Fruit fly (Drosophila melanogaster) whole organism, embryonic: Measurements from ENCODE around the gene CstF64.

Experiments used
- CG10267 ChIP-seq: fragments of 200-800 bp; sonication (Bioruptor generic); optimal IDR thresholded peaks from 2 replicates; lab custom pipeline; 2018; ENCODE audit warnings: missing biosample characterization, mild to moderate bottlenecking, missing genetic modification characterization, moderate library complexity
- CG11456 ChIP-seq: fragments of 200-800 bp; sonication (Bioruptor generic); IDR thresholded peaks from 3 replicates; pipeline ENCODE4 v1.3.6; 2022; ENCODE audit warnings: missing biosample characterization, missing genetic modification characterization
- CG13296 ChIP-seq: fragments of 200-800 bp; sonication (Bioruptor generic); optimal IDR thresholded peaks from 3 replicates; lab custom pipeline; 2018; ENCODE audit warnings: missing biosample characterization, mild to moderate bottlenecking, missing genetic modification characterization
- CG1529 ChIP-seq: fragments of 200-800 bp; sonication (Bioruptor generic); optimal IDR thresholded peaks from 3 replicates; lab custom pipeline; 2018; ENCODE audit warnings: missing biosample characterization, missing genetic modification characterization
- CG17186 ChIP-seq: fragments of 200-800 bp; sonication (Bioruptor generic); optimal IDR thresholded peaks from 3 replicates; lab custom pipeline; 2017; ENCODE audit warnings: missing biosample characterization, missing genetic modification reagents, missing genetic modification characterization
- CG17361 ChIP-seq: fragments of 200-800 bp; sonication (Bioruptor generic); IDR thresholded peaks from 3 replicates; pipeline ENCODE4 v1.3.6; 2022; ENCODE audit warnings: missing biosample characterization, missing genetic modification characterization
- CG18476 ChIP-seq: fragments of 200-800 bp; sonication (Bioruptor generic); optimal IDR thresholded peaks from 2 replicates; lab custom pipeline; 2016; ENCODE audit warnings: missing biosample characterization, mild to moderate bottlenecking, missing genetic modification characterization
- CG2202 ChIP-seq: fragments of 200-800 bp; sonication (Bioruptor generic); optimal IDR thresholded peaks from 2 replicates; lab custom pipeline; 2018; ENCODE audit warnings: missing biosample characterization, mild to moderate bottlenecking, missing genetic modification characterization
- CG31388 ChIP-seq: fragments of 200-800 bp; sonication (Bioruptor generic); optimal IDR thresholded peaks from 2 replicates; lab custom pipeline; 2016; ENCODE audit warnings: missing biosample characterization, missing genetic modification characterization
- CG33557 ChIP-seq: fragments of 200-800 bp; sonication (Bioruptor generic); optimal IDR thresholded peaks from 2 replicates; lab custom pipeline; 2019; ENCODE audit warnings: missing biosample characterization, mild to moderate bottlenecking, missing genetic modification characterization, moderate library complexity
- CG3847 ChIP-seq: fragments of 200-800 bp; sonication (Bioruptor generic); IDR thresholded peaks from 2 replicates; pipeline ENCODE4 v1.3.6; 2022; ENCODE audit warnings: missing biosample characterization, missing genetic modification characterization
- CG4404 ChIP-seq: fragments of 200-800 bp; sonication (Bioruptor generic); IDR thresholded peaks from 2 replicates; pipeline ENCODE4 v1.3.6; 2022; ENCODE audit warnings: missing biosample characterization, missing genetic modification characterization
- CG4424 ChIP-seq: fragments of 200-800 bp; sonication (Bioruptor generic); optimal IDR thresholded peaks from 3 replicates; lab custom pipeline; 2016; ENCODE audit warnings: missing biosample characterization, missing genetic modification characterization
- CG4707 ChIP-seq: fragments of 200-800 bp; sonication (Bioruptor generic); optimal IDR thresholded peaks from 2 replicates; lab custom pipeline; 2018; ENCODE audit warnings: missing biosample characterization, mild to moderate bottlenecking, missing genetic modification characterization, moderate library complexity
- CG7372 ChIP-seq: fragments of 200-800 bp; sonication (Bioruptor generic); IDR thresholded peaks from 2 replicates; pipeline ENCODE4 v1.3.6; 2022; ENCODE audit warnings: missing biosample characterization, missing genetic modification characterization
- CG8924 ChIP-seq: fragments of 200-800 bp; optimal IDR thresholded peaks from 3 replicates; lab custom pipeline; 2019; ENCODE audit warnings: missing biosample characterization, mild to moderate bottlenecking, missing genetic modification characterization, moderate library complexity
- CG9727 ChIP-seq: fragments of 200-800 bp; sonication (Bioruptor generic); optimal IDR thresholded peaks from 3 replicates; lab custom pipeline; 2017; ENCODE audit warnings: missing biosample characterization, mild to moderate bottlenecking, missing genetic modification characterization
- CHES-1-like ChIP-seq: fragments of 200-800 bp; sonication (Bioruptor generic); optimal IDR thresholded peaks from 2 replicates; lab custom pipeline; 2016; ENCODE audit warnings: missing biosample characterization, missing genetic modification characterization
- CrebB ChIP-seq: fragments of 200-800 bp; sonication (Bioruptor generic); optimal IDR thresholded peaks from 3 replicates; lab custom pipeline; 2018; ENCODE audit warnings: missing biosample characterization, mild to moderate bottlenecking, missing genetic modification characterization
- Deaf1 ChIP-seq: fragments of 200-800 bp; optimal IDR thresholded peaks from 3 replicates; lab custom pipeline; 2019; ENCODE audit warnings: missing biosample characterization, mild to moderate bottlenecking, missing genetic modification characterization, moderate library complexity
- Dfd ChIP-seq, 2 experiments: fragments of >200 bp; optimal IDR thresholded peaks; 2 replicates each; lab custom pipeline; 2017; ENCODE audit warnings: missing biosample characterization in 2 of 2, missing genetic modification characterization in 2 of 2
- Dp ChIP-seq: fragments of 200-800 bp; sonication (Bioruptor generic); optimal IDR thresholded peaks from 2 replicates; lab custom pipeline; 2018; ENCODE audit warnings: missing biosample characterization, mild to moderate bottlenecking, missing genetic modification characterization, moderate library complexity
- GATAe ChIP-seq: fragments of 200-800 bp; sonication (Bioruptor generic); conservative IDR thresholded peaks from 2 replicates; pipeline ENCODE4 v1.3.6; 2022; ENCODE audit warnings: missing biosample characterization, missing genetic modification characterization
- Gug ChIP-seq: fragments of 200-800 bp; sonication (Bioruptor generic); IDR thresholded peaks from 4 replicates; pipeline ENCODE4 v1.3.6; 2022; ENCODE audit warnings: missing biosample characterization, missing genetic modification characterization
- HHEX ChIP-seq: fragments of 200-800 bp; sonication (Bioruptor generic); optimal IDR thresholded peaks from 3 replicates; lab custom pipeline; 2017; ENCODE audit warnings: missing biosample characterization, mild to moderate bottlenecking, missing genetic modification characterization, missing genetic modification reagents
- Hey ChIP-seq: fragments of 200-800 bp; sonication (Bioruptor generic); optimal IDR thresholded peaks from 3 replicates; lab custom pipeline; 2018; ENCODE audit warnings: missing biosample characterization, mild to moderate bottlenecking, missing genetic modification characterization
- Hmr ChIP-seq: fragments of 200-800 bp; sonication (Bioruptor generic); optimal IDR thresholded peaks from 3 replicates; lab custom pipeline; 2017; ENCODE audit warnings: mild to moderate bottlenecking, missing biosample characterization, missing genetic modification reagents, missing genetic modification characterization
- Hmx ChIP-seq: fragments of 200-800 bp; sonication (Bioruptor generic); optimal IDR thresholded peaks from 2 replicates; lab custom pipeline; 2016; ENCODE audit warnings: missing biosample characterization, missing genetic modification characterization
- Hr51 ChIP-seq, 2 experiments: fragments of 200-800 bp; sonication (Bioruptor generic); optimal IDR thresholded peaks; 2 replicates in 1 of 2; 3 replicates in 1 of 2; lab custom pipeline; 2016 to 2018; ENCODE audit warnings: missing biosample characterization in 2 of 2, missing genetic modification characterization in 2 of 2, mild to moderate bottlenecking in 1 of 2, moderate library complexity in 1 of 2
- NfI ChIP-seq: fragments of 200-800 bp; sonication (Bioruptor generic); optimal IDR thresholded peaks from 3 replicates; lab custom pipeline; 2018; ENCODE audit warnings: missing biosample characterization, mild to moderate bottlenecking, missing genetic modification characterization, moderate library complexity
- Sox100B ChIP-seq: fragments of 200-800 bp; sonication (Bioruptor generic); optimal IDR thresholded peaks from 3 replicates; lab custom pipeline; 2018; ENCODE audit warnings: missing biosample characterization, mild to moderate bottlenecking, missing genetic modification characterization
- amos ChIP-seq: fragments of 200-800 bp; sonication (Bioruptor generic); IDR thresholded peaks from 2 replicates; pipeline ENCODE4 v1.3.6; 2022; ENCODE audit warnings: missing biosample characterization, missing genetic modification characterization; ENCODE audit not compliant: partially characterized antibody
- caup ChIP-seq: fragments of 200-800 bp; sonication (Bioruptor generic); optimal IDR thresholded peaks from 3 replicates; lab custom pipeline; 2017; ENCODE audit warnings: missing biosample characterization, mild to moderate bottlenecking, missing genetic modification characterization, moderate library complexity; ENCODE audit not compliant: severe bottlenecking
- cg ChIP-seq: fragments of 200-800 bp; sonication (Bioruptor generic); optimal IDR thresholded peaks from 3 replicates; lab custom pipeline; 2019; ENCODE audit warnings: missing biosample characterization, mild to moderate bottlenecking, missing genetic modification characterization, moderate library complexity
- corto ChIP-seq: fragments of 200-800 bp; sonication (Bioruptor generic); optimal IDR thresholded peaks from 2 replicates; lab custom pipeline; 2016; ENCODE audit warnings: missing biosample characterization, mild to moderate bottlenecking, missing genetic modification characterization, moderate library complexity
- fd3F ChIP-seq: fragments of 200-800 bp; sonication (Bioruptor generic); optimal IDR thresholded peaks from 2 replicates; lab custom pipeline; 2018; ENCODE audit warnings: missing biosample characterization, mild to moderate bottlenecking, missing genetic modification characterization, moderate library complexity
- gro ChIP-seq: fragments of 200-800 bp; sonication (Bioruptor generic); optimal IDR thresholded peaks from 2 replicates; lab custom pipeline; 2016; ENCODE audit warnings: missing biosample characterization, missing genetic modification characterization
- ind ChIP-seq: fragments of 200-800 bp; sonication (Bioruptor generic); optimal IDR thresholded peaks from 3 replicates; lab custom pipeline; 2016; ENCODE audit warnings: missing biosample characterization, missing genetic modification characterization
- odd ChIP-seq: fragments of 200-800 bp; sonication (Bioruptor generic); optimal IDR thresholded peaks from 2 replicates; lab custom pipeline; 2017; ENCODE audit warnings: missing biosample characterization, mild to moderate bottlenecking, missing genetic modification characterization
- pzg ChIP-seq: fragments of 200-800 bp; sonication (Bioruptor generic); optimal IDR thresholded peaks from 3 replicates; lab custom pipeline; 2018; ENCODE audit warnings: missing biosample characterization, mild to moderate bottlenecking, missing genetic modification characterization, moderate library complexity
- sc ChIP-seq, 3 experiments: fragments of >200 bp in 2 of 3; fragments of 200-800 bp in 1 of 3; sonication (Bioruptor generic) in 1 of 3; optimal IDR thresholded peaks; 2 replicates in 2 of 3; 3 replicates in 1 of 3; lab custom pipeline; 2017; ENCODE audit warnings: mild to moderate bottlenecking in 1 of 3, missing biosample characterization in 1 of 3, missing genetic modification characterization in 1 of 3, missing genetic modification reagents in 1 of 3
- sob ChIP-seq: fragments of 200-800 bp; sonication (Bioruptor generic); IDR thresholded peaks from 2 replicates; pipeline ENCODE4 v1.3.6; 2022; ENCODE audit warnings: missing biosample characterization, missing genetic modification characterization
- sug ChIP-seq: fragments of 200-800 bp; optimal IDR thresholded peaks from 2 replicates; lab custom pipeline; 2019; ENCODE audit warnings: missing biosample characterization, mild to moderate bottlenecking, missing genetic modification characterization, moderate library complexity
- tgo ChIP-seq: fragments of 200-800 bp; sonication (Bioruptor generic); IDR thresholded peaks from 3 replicates; pipeline ENCODE4 v1.3.6; 2022; ENCODE audit warnings: missing biosample characterization, missing genetic modification characterization
- twi ChIP-seq: fragments of 200-800 bp; optimal IDR thresholded peaks from 2 replicates; lab custom pipeline; 2019; ENCODE audit warnings: missing biosample characterization, mild to moderate bottlenecking, missing genetic modification characterization, moderate library complexity
- tx ChIP-seq: fragments of 200-800 bp; sonication (Bioruptor generic); optimal IDR thresholded peaks from 2 replicates; lab custom pipeline; 2016; ENCODE audit warnings: missing biosample characterization, missing genetic modification characterization
- vnd ChIP-seq: fragments of 200-800 bp; sonication (Bioruptor generic); IDR thresholded peaks from 3 replicates; pipeline ENCODE4 v1.3.6; 2022; ENCODE audit warnings: missing biosample characterization, missing genetic modification characterization; ENCODE audit not compliant: partially characterized antibody
- wor ChIP-seq: fragments of 200-800 bp; sonication (Bioruptor generic); IDR thresholded peaks from 2 replicates; pipeline ENCODE4 v1.3.6; 2022; ENCODE audit warnings: missing biosample characterization, missing genetic modification characterization

The CstF64 gene

dm6 chr3R:18658945-18659642 lies at the start of gene CstF64, which contains the start of gene CG31224 (continued):
- TF ChIP-seq Hmr (GFP tag; lab: Kevin White, UChicago) (peak; percentile 89), corto (GFP tag; lab: Kevin White, UChicago) (no peak), CG3847 (GFP tag; lab: Robert Waterston, UW) (peak; percentile 92), Hr51 (GFP tag; optimal IDR thresholded peaks at IDR 0.05; lab: Kevin White, UChicago) (peak in 1 of 2 experiments; percentile 89), gro (GFP tag; lab: Kevin White, UChicago) (peak; percentile 83), vnd (no peak), CrebB (tag; lab: Kevin White, UChicago) (peak; percentile 38), tx (peak; percentile 88), CG13296 (GFP tag; lab: Kevin White, UChicago) (peak; percentile 72), odd (GFP tag; lab: Kevin White, UChicago) (no peak), twi (peak; percentile 67), Hey (tag; lab: Kevin White, UChicago) (no peak), CG4707 (GFP tag; lab: Kevin White, UChicago) (no peak), Dp (peak; percentile 23), Sox100B (GFP tag; lab: Kevin White, UChicago) (no peak), pzg (GFP tag; lab: Kevin White, UChicago) (peak; percentile 82), CG4404 (GFP tag; lab: Robert Waterston, UW) (peak; percentile 74), CG9727 (peak; percentile 82), CG33557 (GFP tag; lab: Kevin White, UChicago) (peak; percentile 68), sc (optimal IDR thresholded peaks at IDR 0.05; lab: Kevin White, UChicago) (no peak), sc (GFP tag; optimal IDR thresholded peaks at IDR 0.05; lab: Kevin White, UChicago) (peak; percentile 74), CG4424 (GFP tag; lab: Kevin White, UChicago) (peak; percentile 83), sug (tag; lab: Kevin White, UChicago) (peak; percentile 83), Gug (GFP tag; lab: Robert Waterston, UW) (peak; percentile 75), HHEX (peak; percentile 85), Deaf1 (tag; lab: Kevin White, UChicago) (no peak), ind (GFP tag; lab: Kevin White, UChicago) (peak; percentile 88), GATAe (GFP tag; lab: Robert Waterston, UW) (0 out of 2 replicates have a peak, but pooled peaks have one; percentile 51), Dfd (GFP tag; optimal IDR thresholded peaks at IDR 0.05; lab: Kevin White, UChicago) (no peak), CG2202 (tag; lab: Kevin White, UChicago) (peak; percentile 67), NfI (GFP tag; lab: Kevin White, UChicago) (peak; percentile 86), CHES-1-like (GFP tag; lab: Kevin White, UChicago) (peak; percentile 92), Hmx (GFP tag; lab: Kevin White, UChicago) (peak; percentile 64), CG11456 (GFP tag; lab: Robert Waterston, UW) (peak; percentile 85), fd3F (GFP tag; lab: Kevin White, UChicago) (peak; percentile 71), CG17361 (peak; percentile 87), sob (GFP tag; lab: Robert Waterston, UW) (peak; percentile 85), CG31388 (peak; percentile 52), CG17186 (GFP tag; lab: Kevin White, UChicago) (peak; percentile 66), tgo (GFP tag; lab: Robert Waterston, UW) (peak; percentile 84), CG10267 (tag; lab: Kevin White, UChicago) (peak; percentile 97), amos (peak; percentile 35; the same call in 1 of the 2 replicates), CG1529 (GFP tag; lab: Kevin White, UChicago) (no peak), CG8924 (peak; percentile 70), wor (GFP tag; lab: Robert Waterston, UW) (peak; percentile 71), caup (GFP tag; lab: Kevin White, UChicago) (peak; percentile 86), CG7372 (GFP tag; lab: Robert Waterston, UW) (peak; percentile 73), cg (GFP tag; lab: Kevin White, UChicago) (peak; percentile 96), CG18476 (peak; percentile 83)
